Fruit fly (Drosophila melanogaster): ENCODE results near the gene PSMG1.

PSMG1 gene

DNA sequence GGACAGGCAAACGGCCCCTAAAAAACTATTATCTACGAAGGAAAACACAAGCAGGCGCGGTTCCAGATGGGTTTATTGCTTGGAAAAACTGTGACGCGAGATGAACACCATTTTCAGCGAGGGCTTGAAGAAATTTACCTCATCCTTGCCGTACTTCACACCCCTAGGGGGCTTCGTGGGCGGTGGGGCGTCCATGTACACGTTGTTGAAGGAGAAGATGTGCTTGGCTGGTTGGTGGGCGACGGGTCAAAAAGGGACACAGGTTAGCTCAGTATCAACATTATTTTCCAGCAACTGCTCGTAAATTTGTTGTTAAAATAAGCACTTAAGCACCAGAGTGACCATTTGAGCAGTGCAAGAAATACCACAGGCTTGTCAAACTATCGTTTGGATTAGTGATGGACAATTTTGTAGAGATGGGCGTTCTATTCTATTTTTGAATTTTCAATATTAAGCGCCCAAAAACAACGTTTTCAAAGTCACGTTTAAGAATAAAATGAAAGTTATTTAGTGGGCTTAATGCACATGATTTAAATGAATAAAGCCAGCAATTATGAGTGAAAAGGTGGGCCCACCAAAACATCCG is 35.4 kb downstream of the PSMG1 start, which contains the start of gene Sec8 (continued):
- TF ChIP-seq CG14860 (GFP tag; IDR thresholded peaks at IDR 0.05; ENCODE audit: partially characterized antibody): peak; percentile 65
- peak; percentile 77 for TF ChIP-seq mld (GFP tag; IDR thresholded peaks at IDR 0.05; ENCODE audit: partially characterized antibody)
- peak; percentile 41 for TF ChIP-seq repo (GFP tag; optimal IDR thresholded peaks at IDR 0.05)
- TF ChIP-seq maf-S (GFP tag; optimal IDR thresholded peaks at IDR 0.05): peak; percentile 31
- TF ChIP-seq nmo (GFP tag; optimal IDR thresholded peaks at IDR 0.05): peak; percentile 62
- TF ChIP-seq pan (optimal IDR thresholded peaks at IDR 0.05): no peak
- TF ChIP-seq pan (GFP tag; optimal IDR thresholded peaks at IDR 0.05 in 1 of 2, IDR thresholded peaks at IDR 0.05 in 1 of 2): peak in 1 of 2 experiments; percentile 20
- TF ChIP-seq nerfin-2 (GFP tag; IDR thresholded peaks at IDR 0.05; ENCODE audit: partially characterized antibody): peak; percentile 74
- peak; percentile 80 for TF ChIP-seq trem (tag; optimal IDR thresholded peaks at IDR 0.05)
- peak; percentile 52 for TF ChIP-seq pho (GFP tag; optimal IDR thresholded peaks at IDR 0.05)
- no peak for TF ChIP-seq bsh (GFP tag; optimal IDR thresholded peaks at IDR 0.05)
- peak; percentile 37 for TF ChIP-seq CG4282 (GFP tag; optimal IDR thresholded peaks at IDR 0.05)
- peak; percentile 17 for TF ChIP-seq lbe (GFP tag; optimal IDR thresholded peaks at IDR 0.05)
- peak; percentile 60 for TF ChIP-seq CoRest (tag; optimal IDR thresholded peaks at IDR 0.05)
- no peak for TF ChIP-seq gcm (GFP tag; optimal IDR thresholded peaks at IDR 0.05)
- peak; percentile 81 for TF ChIP-seq Myb (GFP tag; optimal IDR thresholded peaks at IDR 0.05)
- TF ChIP-seq Atf3 (GFP tag; optimal IDR thresholded peaks at IDR 0.05): peak; percentile 26
- TF ChIP-seq CG30403 (GFP tag; optimal IDR thresholded peaks at IDR 0.05): peak; percentile 59
- TF ChIP-seq CG4404 (GFP tag; IDR thresholded peaks at IDR 0.05): no peak; the same call in 1 of the 2 replicates
- peak; percentile 91 for TF ChIP-seq pzg (GFP tag; optimal IDR thresholded peaks at IDR 0.05)
- peak; percentile 57 for TF ChIP-seq Dad (GFP tag; optimal IDR thresholded peaks at IDR 0.05)
- TF ChIP-seq inv (GFP tag; IDR thresholded peaks at IDR 0.05; ENCODE audit: partially characterized antibody): peak; percentile 82
- TF ChIP-seq Opbp (GFP tag; IDR thresholded peaks at IDR 0.05; ENCODE audit: partially characterized antibody): peak; percentile 90
- 0 out of 3 replicates have a peak, but pooled peaks have one; percentile 31 for TF ChIP-seq tgo (GFP tag; IDR thresholded peaks at IDR 0.05)
- no peak for TF ChIP-seq CG11504 (tag; optimal IDR thresholded peaks at IDR 0.05)
- peak; percentile 22 for TF ChIP-seq CG17829 (tag; optimal IDR thresholded peaks at IDR 0.05)
- TF ChIP-seq fu2 (GFP tag; optimal IDR thresholded peaks at IDR 0.05): peak; percentile 38
- TF ChIP-seq CG3163 (GFP tag; optimal IDR thresholded peaks at IDR 0.05): peak; percentile 30
- peak; percentile 92 for TF ChIP-seq gfzf (GFP tag; optimal IDR thresholded peaks at IDR 0.05)
- TF ChIP-seq cas (GFP tag; IDR thresholded peaks at IDR 0.05): no peak
- peak; percentile 42; the same call in 1 of the 2 replicates for TF ChIP-seq CG6272 (GFP tag; IDR thresholded peaks at IDR 0.05)
- peak; percentile 69 for TF ChIP-seq CG9797 (GFP tag; optimal IDR thresholded peaks at IDR 0.05)
- peak; percentile 50; the same call in 1 of the 2 replicates for TF ChIP-seq CG3847 (GFP tag; IDR thresholded peaks at IDR 0.05)
- TF ChIP-seq phol (tag; optimal IDR thresholded peaks at IDR 0.05): peak; percentile 53
- peak; percentile 53 for TF ChIP-seq CG8924 (tag; optimal IDR thresholded peaks at IDR 0.05)
- peak; percentile 52 for TF ChIP-seq CG2116 (GFP tag; optimal IDR thresholded peaks at IDR 0.05)
- peak; percentile 51 for TF ChIP-seq vvl (GFP tag; IDR thresholded peaks at IDR 0.05)

DNA sequence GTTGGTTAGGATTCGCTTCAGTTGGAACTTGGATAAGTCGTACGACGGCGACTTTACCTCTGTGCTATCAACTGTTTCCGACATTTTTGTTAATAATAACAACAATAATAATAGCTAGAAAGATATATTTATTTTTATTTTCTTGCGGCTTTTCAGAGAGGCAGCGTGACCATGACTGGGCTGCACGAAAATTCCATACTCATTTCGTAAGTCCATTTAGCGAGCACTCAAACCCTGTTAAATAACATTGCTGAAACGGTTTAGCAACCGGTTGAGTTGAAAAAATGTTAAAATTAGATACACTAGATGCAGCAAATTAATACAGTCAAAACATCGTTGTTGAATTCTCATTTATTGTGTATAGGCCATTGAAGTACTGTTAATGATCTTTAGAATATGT is 39.5 kb downstream of the PSMG1 start, which contains the start of gene Dcps:
Gene Dcps (minus strand): TSS at position 181 of the 400 bp plus-strand sequence.
- no peak for TF ChIP-seq sens (GFP tag)
- TF ChIP-seq tx (GFP tag; optimal IDR thresholded peaks at IDR 0.05): no peak
- no peak for TF ChIP-seq Rx (GFP tag; IDR thresholded peaks at IDR 0.05)
- TF ChIP-seq CG17612 (GFP tag; IDR thresholded peaks at IDR 0.05): no peak
- no peak for TF ChIP-seq lmd (GFP tag; IDR thresholded peaks at IDR 0.05)
- TF ChIP-seq stwl (tag; optimal IDR thresholded peaks at IDR 0.05): peak; percentile 58
- no peak for TF ChIP-seq chif (GFP tag; optimal IDR thresholded peaks at IDR 0.05)
- peak; percentile 34 for TF ChIP-seq CG1603 (tag; optimal IDR thresholded peaks at IDR 0.05)
- TF ChIP-seq CG16779 (GFP tag; IDR thresholded peaks at IDR 0.05): no peak
- TF ChIP-seq CG2875 (GFP tag; optimal IDR thresholded peaks at IDR 0.05): no peak
- no peak for TF ChIP-seq prd (optimal IDR thresholded peaks at IDR 0.05)
- TF ChIP-seq prd (GFP tag; IDR thresholded peaks at IDR 0.05): no peak
- peak in 1 of 2 experiments; percentile 83 for TF ChIP-seq Pdp1 (GFP tag; optimal IDR thresholded peaks at IDR 0.05)
- no peak for TF ChIP-seq sr (GFP tag; IDR thresholded peaks at IDR 0.05)
- TF ChIP-seq CG15479 (GFP tag; optimal IDR thresholded peaks at IDR 0.05): no peak

Measured in whole organism, embryonic.